Worm (Caenorhabditis elegans) whole organism, L4 larva: ENCODE results near the gene F21C10.18.

Source experiments
- Y48G9A.11 ChIP-seq: fragments of 200-800 bp; sonication (Bioruptor generic); IDR thresholded peaks from 2 replicates; pipeline ENCODE4 v1.3.6; 2022; ENCODE audit warnings: missing genetic modification reagents, missing genetic modification characterization, missing compliant biosample characterization
- ceh-28 ChIP-seq: fragments of 150-350 bp; optimal IDR thresholded peaks from 2 replicates; lab custom pipeline; 2014; ENCODE audit warnings: missing biosample characterization, missing genetic modification reagents, missing genetic modification characterization
- cey-2 ChIP-seq: sonication (generic microtip); optimal IDR thresholded peaks from 3 replicates; lab custom pipeline; 2017; ENCODE audit warnings: missing genetic modification characterization, mild to moderate bottlenecking, missing compliant biosample characterization, antibody characterized with exemption, borderline replicate concordance; ENCODE audit not compliant: insufficient read depth
- dmd-6 ChIP-seq: fragments of 200-800 bp; sonication (Bioruptor generic); IDR thresholded peaks from 2 replicates; pipeline ENCODE4 v1.3.6; 2022; ENCODE audit warnings: missing genetic modification reagents, missing genetic modification characterization, missing compliant biosample characterization
- egl-27 ChIP-seq: sonication (generic microtip); optimal IDR thresholded peaks from 3 replicates; lab custom pipeline; 2017; ENCODE audit warnings: missing biosample characterization, missing genetic modification reagents, missing genetic modification characterization
- jun-1 ChIP-seq: fragments of 150-350 bp; optimal IDR thresholded peaks from 2 replicates; lab custom pipeline; 2014; ENCODE audit warnings: missing biosample characterization, missing genetic modification reagents, missing genetic modification characterization
- lin-39 ChIP-seq: fragments of 150-350 bp; optimal IDR thresholded peaks from 2 replicates; lab custom pipeline; 2014; ENCODE audit warnings: missing biosample characterization, missing genetic modification reagents, missing genetic modification characterization
- lsy-2 ChIP-seq, 2 experiments: fragments of 150-350 bp in 1 of 2; sonication (generic microtip) in 1 of 2; optimal IDR thresholded peaks; 2 replicates each; lab custom pipeline; 2014 to 2017; ENCODE audit warnings: missing biosample characterization in 2 of 2, missing genetic modification characterization in 2 of 2
- mdl-1 ChIP-seq, 2 experiments: fragments of 150-350 bp in 1 of 2; sonication (generic microtip) in 1 of 2; optimal IDR thresholded peaks; 2 replicates each; lab custom pipeline; 2014 to 2017; ENCODE audit warnings: missing biosample characterization in 2 of 2, missing genetic modification characterization in 2 of 2
- nhr-237 ChIP-seq: sonication (generic microtip); optimal IDR thresholded peaks from 2 replicates; lab custom pipeline; 2017; ENCODE audit warnings: missing biosample characterization, missing genetic modification characterization

DNA sequence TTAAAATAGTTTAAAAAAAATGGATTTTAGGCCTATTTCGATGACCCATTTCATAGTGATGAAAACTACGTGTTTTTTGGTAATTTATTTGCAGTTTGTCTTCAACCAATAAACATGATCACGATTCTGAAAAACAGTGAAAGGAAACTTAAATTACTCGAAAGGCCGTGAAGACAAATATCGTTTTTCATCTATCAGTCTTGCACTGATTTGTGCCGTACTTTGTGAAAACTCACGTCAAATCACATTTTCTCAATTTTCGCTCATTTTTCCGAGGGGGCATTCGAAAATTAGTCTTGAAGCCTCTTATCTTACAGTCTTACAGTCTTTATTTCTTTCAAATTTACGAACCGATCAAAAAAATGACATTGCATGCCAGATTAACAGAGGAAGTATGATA, 49.7 kb upstream of the F21C10.18 start, which contains the start of gene C25E10.11:
- TF ChIP-seq dmd-6 (no peak), egl-27 (tag; lab: Kevin White, UChicago) (no peak), mdl-1 (tag; optimal IDR thresholded peaks at IDR 0.05; lab: Kevin White, UChicago) (no peak), Y48G9A.11 (no peak), cey-2 (no peak), jun-1 (tag; lab: Kevin White, UChicago) (no peak), ceh-28 (tag; lab: Kevin White, UChicago) (no peak), nhr-237 (no peak), lin-39 (no peak), lsy-2 (tag; optimal IDR thresholded peaks at IDR 0.05; lab: Kevin White, UChicago) (no peak)
